Worm (Caenorhabditis elegans) whole organism, L2 larva: Measurements from ENCODE around the gene R03A10.5.

Experiments used
- C34F6.9 ChIP-seq: fragments of 150-350 bp; optimal IDR thresholded peaks from 2 replicates; lab custom pipeline; 2014; ENCODE audit warnings: missing biosample characterization, missing genetic modification characterization
- F13H6.1 ChIP-seq: sonication (generic microtip); optimal IDR thresholded peaks from 2 replicates; lab custom pipeline; 2016; ENCODE audit warnings: missing genetic modification characterization, missing compliant biosample characterization
- R02D3.7 ChIP-seq: fragments of 150-350 bp; optimal IDR thresholded peaks from 2 replicates; lab custom pipeline; 2014; ENCODE audit warnings: missing biosample characterization, missing genetic modification characterization
- Y55F3AM.14 ChIP-seq: fragments of 200-800 bp; sonication (Bioruptor generic); optimal IDR thresholded peaks from 2 replicates; lab custom pipeline; 2018; ENCODE audit warnings: mild to moderate bottlenecking, missing genetic modification characterization, missing compliant biosample characterization
- alr-1 ChIP-seq: fragments of 150-350 bp; optimal IDR thresholded peaks from 2 replicates; lab custom pipeline; 2014; ENCODE audit warnings: missing biosample characterization, missing genetic modification characterization
- aly-2 ChIP-seq: fragments of 150-350 bp; optimal IDR thresholded peaks from 2 replicates; lab custom pipeline; 2014; ENCODE audit warnings: missing biosample characterization, missing genetic modification characterization
- blmp-1 ChIP-seq: sonication (generic microtip); optimal IDR thresholded peaks from 2 replicates; lab custom pipeline; 2017; ENCODE audit warnings: missing genetic modification characterization, mild to moderate bottlenecking, missing compliant biosample characterization, antibody characterized with exemption, moderate library complexity; ENCODE audit not compliant: insufficient read depth
- ceh-16 ChIP-seq: fragments of 150-350 bp; optimal IDR thresholded peaks from 2 replicates; lab custom pipeline; 2014; ENCODE audit warnings: missing biosample characterization, missing genetic modification characterization
- crh-2 ChIP-seq: sonication (generic microtip); optimal IDR thresholded peaks from 2 replicates; lab custom pipeline; 2017; ENCODE audit warnings: missing biosample characterization, missing genetic modification characterization
- egl-27 ChIP-seq: sonication (generic microtip); optimal IDR thresholded peaks from 3 replicates; lab custom pipeline; 2017; ENCODE audit warnings: missing biosample characterization, missing genetic modification reagents, missing genetic modification characterization
- elt-1 ChIP-seq: fragments of 150-350 bp; optimal IDR thresholded peaks from 2 replicates; lab custom pipeline; 2014; ENCODE audit warnings: missing biosample characterization, missing genetic modification characterization
- elt-3 ChIP-seq: sonication (generic microtip); optimal IDR thresholded peaks from 2 replicates; lab custom pipeline; 2017; ENCODE audit warnings: missing biosample characterization, missing genetic modification characterization
- fos-1 ChIP-seq: fragments of 150-350 bp; optimal IDR thresholded peaks from 2 replicates; lab custom pipeline; 2014; ENCODE audit warnings: missing biosample characterization, missing genetic modification characterization
- gmeb-1 ChIP-seq: fragments of 150-350 bp; optimal IDR thresholded peaks from 2 replicates; lab custom pipeline; 2014; ENCODE audit warnings: missing biosample characterization, missing genetic modification characterization
- lin-11 ChIP-seq: fragments of 150-350 bp; sonication (generic microtip); optimal IDR thresholded peaks from 2 replicates; lab custom pipeline; 2014; ENCODE audit warnings: missing biosample characterization, missing genetic modification characterization, inconsistent platforms, mixed read lengths
- lin-13 ChIP-seq: fragments of 150-350 bp; optimal IDR thresholded peaks from 2 replicates; lab custom pipeline; 2014; ENCODE audit warnings: missing biosample characterization, missing genetic modification reagents, missing genetic modification characterization
- lin-39 ChIP-seq: fragments of 150-350 bp; optimal IDR thresholded peaks from 2 replicates; lab custom pipeline; 2014; ENCODE audit warnings: missing biosample characterization, missing genetic modification reagents, missing genetic modification characterization
- lsy-2 ChIP-seq, 2 experiments: fragments of 150-350 bp in 1 of 2; sonication (generic microtip) in 1 of 2; optimal IDR thresholded peaks; 2 replicates each; lab custom pipeline; 2014 to 2017; ENCODE audit warnings: missing biosample characterization in 2 of 2, missing genetic modification characterization in 2 of 2
- mab-5 ChIP-seq: fragments of 150-350 bp; optimal IDR thresholded peaks from 2 replicates; lab custom pipeline; 2014; ENCODE audit warnings: missing biosample characterization, missing genetic modification characterization
- mbf-1 ChIP-seq: sonication (generic microtip); optimal IDR thresholded peaks from 2 replicates; lab custom pipeline; 2017; ENCODE audit warnings: missing biosample characterization, missing genetic modification characterization
- mdl-1 ChIP-seq, 2 experiments: fragments of 150-350 bp in 1 of 2; sonication (generic microtip) in 1 of 2; optimal IDR thresholded peaks; 2 replicates each; lab custom pipeline; 2017; ENCODE audit warnings: missing biosample characterization in 2 of 2, missing genetic modification characterization in 2 of 2
- nhr-10 ChIP-seq: sonication (generic microtip); optimal IDR thresholded peaks from 2 replicates; lab custom pipeline; 2017; ENCODE audit warnings: missing biosample characterization, missing genetic modification characterization
- nhr-11 ChIP-seq: fragments of 150-350 bp; optimal IDR thresholded peaks from 2 replicates; lab custom pipeline; 2014; ENCODE audit warnings: missing biosample characterization, missing genetic modification characterization
- nhr-12 ChIP-seq: fragments of 150-350 bp; optimal IDR thresholded peaks from 2 replicates; lab custom pipeline; 2014; ENCODE audit warnings: missing biosample characterization, missing genetic modification characterization
- nhr-129 ChIP-seq: fragments of 150-350 bp; optimal IDR thresholded peaks from 2 replicates; lab custom pipeline; 2014; ENCODE audit warnings: missing biosample characterization, missing genetic modification characterization
- nhr-21 ChIP-seq: fragments of 150-350 bp; optimal IDR thresholded peaks from 2 replicates; lab custom pipeline; 2014; ENCODE audit warnings: missing biosample characterization, missing genetic modification characterization
- nhr-23 ChIP-seq: fragments of 150-350 bp; optimal IDR thresholded peaks from 2 replicates; lab custom pipeline; 2014; ENCODE audit warnings: missing biosample characterization, missing genetic modification reagents, missing genetic modification characterization
- nhr-237 ChIP-seq: fragments of 150-350 bp; optimal IDR thresholded peaks from 2 replicates; lab custom pipeline; 2014; ENCODE audit warnings: missing biosample characterization, missing genetic modification characterization
- nhr-25 ChIP-seq: fragments of 150-350 bp; sonication (generic microtip); optimal IDR thresholded peaks from 3 replicates; lab custom pipeline; 2014; ENCODE audit warnings: missing biosample characterization, missing genetic modification characterization
- nhr-6 ChIP-seq: fragments of 150-350 bp; optimal IDR thresholded peaks from 2 replicates; lab custom pipeline; 2014; ENCODE audit warnings: missing biosample characterization, missing genetic modification characterization
- nhr-77 ChIP-seq: fragments of 150-350 bp; optimal IDR thresholded peaks from 2 replicates; lab custom pipeline; 2014; ENCODE audit warnings: missing biosample characterization, missing genetic modification characterization
- peb-1 ChIP-seq: fragments of 150-350 bp; optimal IDR thresholded peaks from 2 replicates; lab custom pipeline; 2014; ENCODE audit warnings: missing biosample characterization, missing genetic modification characterization
- sem-4 ChIP-seq: fragments of 150-350 bp; optimal IDR thresholded peaks from 2 replicates; lab custom pipeline; 2014; ENCODE audit warnings: missing biosample characterization, missing genetic modification reagents, missing genetic modification characterization
- skn-1 ChIP-seq: sonication (generic microtip); optimal IDR thresholded peaks from 2 replicates; lab custom pipeline; 2017; ENCODE audit warnings: missing biosample characterization, missing genetic modification characterization
- sma-3 ChIP-seq: sonication (generic microtip); optimal IDR thresholded peaks from 2 replicates; lab custom pipeline; 2016; ENCODE audit warnings: missing genetic modification reagents, missing genetic modification characterization, missing compliant biosample characterization
- sma-9 ChIP-seq, 2 experiments: fragments of 150-350 bp in 1 of 2; sonication (generic microtip) in 1 of 2; optimal IDR thresholded peaks; 2 replicates each; lab custom pipeline; 2014 to 2016; ENCODE audit warnings: missing genetic modification characterization in 2 of 2, mild to moderate bottlenecking in 1 of 2, missing biosample characterization in 1 of 2, missing compliant biosample characterization in 1 of 2, missing genetic modification reagents in 1 of 2, moderate library complexity in 1 of 2
- snpc-4 ChIP-seq: fragments of 150-350 bp; optimal IDR thresholded peaks from 2 replicates; lab custom pipeline; 2014; ENCODE audit warnings: missing biosample characterization, missing genetic modification characterization
- unc-55 ChIP-seq: fragments of 150-350 bp; sonication (generic microtip); optimal IDR thresholded peaks from 3 replicates; lab custom pipeline; 2014; ENCODE audit warnings: missing biosample characterization, missing genetic modification reagents, missing genetic modification characterization
- zag-1 ChIP-seq: fragments of 150-350 bp; optimal IDR thresholded peaks from 2 replicates; lab custom pipeline; 2014; ENCODE audit warnings: missing biosample characterization, missing genetic modification characterization
- ztf-4 ChIP-seq: fragments of 150-350 bp; optimal IDR thresholded peaks from 2 replicates; lab custom pipeline; 2014; ENCODE audit warnings: missing biosample characterization, missing genetic modification characterization

R03A10.5 gene

DNA sequence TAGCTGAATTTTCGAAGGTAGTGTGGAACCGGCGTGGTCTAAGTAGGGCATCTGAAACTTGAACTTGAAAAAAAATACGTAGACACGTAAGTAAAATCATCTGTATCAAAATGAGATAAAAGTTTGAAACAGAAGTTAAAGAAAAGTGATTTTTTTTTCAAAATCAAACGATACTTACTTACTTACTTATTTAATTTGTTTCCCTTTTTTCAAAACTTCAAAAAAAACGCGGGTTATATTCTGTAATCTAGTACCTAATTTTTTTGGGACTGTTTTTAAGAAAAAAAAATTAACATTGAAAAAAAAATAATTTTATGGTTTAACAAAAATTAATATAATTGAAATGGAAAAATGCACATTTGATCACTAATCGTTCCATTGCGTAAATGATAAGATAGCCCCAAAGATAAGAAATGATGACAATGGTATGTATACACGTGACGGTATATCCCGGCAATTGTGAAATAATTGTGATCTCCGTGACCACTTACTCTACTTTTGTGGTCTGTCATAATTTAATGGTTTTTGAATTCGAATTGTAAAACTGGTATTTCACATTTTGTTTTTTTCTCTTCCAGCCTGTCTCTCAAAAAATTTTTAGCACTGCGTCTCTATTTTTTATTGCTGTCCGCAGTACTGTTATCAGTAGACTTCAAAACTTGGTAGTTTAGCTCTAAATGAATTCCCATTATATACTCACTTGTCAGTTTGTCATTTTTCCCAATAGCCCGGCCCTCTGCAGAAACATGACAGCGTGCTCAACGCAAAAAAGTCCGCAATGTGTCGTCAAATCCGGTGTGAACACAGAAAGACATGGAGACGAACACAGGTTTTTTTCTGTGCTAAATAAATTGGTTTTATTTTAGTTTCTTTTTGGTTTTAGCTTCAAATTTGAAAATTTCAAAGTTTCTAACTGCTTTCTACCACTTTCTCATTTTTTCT is 5.5 kb upstream of the R03A10.5 start, which contains the start of gene mocs-1:
Gene mocs-1, minus strand, starts transcription at position 51 of the 942 bp plus-strand sequence.
- TF ChIP-seq R02D3.7 (tag; lab: Kevin White, UChicago) (no peak), snpc-4 (tag; lab: Kevin White, UChicago) (no peak), mab-5 (tag; lab: Kevin White, UChicago) (no peak), skn-1 (peak; percentile 87), crh-2 (tag; lab: Kevin White, UChicago) (no peak), ceh-16 (tag; lab: Kevin White, UChicago) (no peak), nhr-10 (tag; lab: Kevin White, UChicago) (no peak), nhr-77 (tag; lab: Kevin White, UChicago) (no peak), sem-4 (no peak), sma-9 (GFP tag; optimal IDR thresholded peaks at IDR 0.05; lab: Kevin White, UChicago) (peak; percentile 24), sma-9 (tag; optimal IDR thresholded peaks at IDR 0.05; lab: Kevin White, UChicago) (no peak), F13H6.1 (tag; lab: Kevin White, UChicago) (no peak), sma-3 (GFP tag; lab: Kevin White, UChicago) (no peak), lin-13 (no peak), unc-55 (GFP tag; lab: Kevin White, UChicago) (peak; percentile 36), ztf-4 (no peak), nhr-21 (no peak), C34F6.9 (tag; lab: Kevin White, UChicago) (peak; percentile 16), alr-1 (tag; lab: Kevin White, UChicago) (no peak), aly-2 (no peak), nhr-12 (tag; lab: Kevin White, UChicago) (no peak), nhr-129 (tag; lab: Kevin White, UChicago) (no peak), nhr-23 (tag; lab: Kevin White, UChicago) (no peak), Y55F3AM.14 (no peak), fos-1 (tag; lab: Kevin White, UChicago) (peak; percentile 61), lin-39 (tag; lab: Kevin White, UChicago) (no peak), elt-3 (no peak), nhr-11 (tag; lab: Kevin White, UChicago) (no peak), blmp-1 (no peak)

DNA sequence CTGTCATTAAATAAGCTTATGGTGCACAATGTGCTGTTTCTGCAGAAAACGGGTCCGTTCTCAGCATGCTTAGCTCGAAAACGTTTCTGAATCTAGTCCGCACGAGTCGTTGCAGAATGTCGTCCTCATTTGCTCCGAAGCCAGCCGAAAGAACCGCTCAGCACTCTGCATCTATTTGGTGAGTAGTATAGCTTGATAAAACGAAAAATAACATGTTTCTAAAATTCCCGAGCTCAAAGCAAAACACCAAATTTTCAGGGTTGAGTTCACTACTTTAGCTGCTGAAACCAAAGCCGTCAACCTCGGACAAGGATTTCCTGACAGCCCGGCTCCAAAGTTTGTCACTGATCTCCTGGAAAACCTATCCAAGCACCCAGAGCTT is 4.8 kb upstream of the R03A10.5 start, which contains the start of gene nkat-3:
Gene nkat-3, plus strand, starts transcription at position 46 of the 382 bp plus-strand sequence.
- TF ChIP-seq elt-1 (tag; lab: Kevin White, UChicago) (no peak), zag-1 (tag; lab: Kevin White, UChicago) (no peak), aly-2 (no peak), F13H6.1 (tag; lab: Kevin White, UChicago) (no peak), peb-1 (no peak), ceh-16 (tag; lab: Kevin White, UChicago) (no peak), nhr-237 (tag; lab: Kevin White, UChicago) (no peak), mbf-1 (tag; lab: Kevin White, UChicago) (no peak), sem-4 (no peak), nhr-6 (tag; lab: Kevin White, UChicago) (no peak), gmeb-1 (no peak), nhr-25 (tag; lab: Kevin White, UChicago) (no peak)

ce11 chrX:15465050-15465449 is 18.5 kb downstream of the R03A10.5 start:
- no peak for TF ChIP-seq snpc-4 (tag; lab: Kevin White, UChicago)
- no peak for TF ChIP-seq ztf-4
- TF ChIP-seq egl-27 = no peak
- no peak for TF ChIP-seq lin-11
- no peak for TF ChIP-seq mdl-1 (tag; optimal IDR thresholded peaks at IDR 0.05; lab: Kevin White, UChicago)
- no peak for TF ChIP-seq nhr-21
- TF ChIP-seq elt-3 = no peak
- no peak for TF ChIP-seq C34F6.9 (tag; lab: Kevin White, UChicago)
- TF ChIP-seq nhr-10 (tag; lab: Kevin White, UChicago) = no peak
- TF ChIP-seq skn-1 = no peak
- no peak for TF ChIP-seq lsy-2 (tag; optimal IDR thresholded peaks at IDR 0.05; lab: Kevin White, UChicago)
